Worm (Caenorhabditis elegans): Measurements from ENCODE around the gene Y67D8C.22.

Gene Y67D8C.22

ce11 chrIV:3029882-3030281 lies 46.2 kb downstream of the Y67D8C.22 start (continued):
- TF ChIP-seq pha-4 (GFP tag; IDR thresholded peaks at IDR 0.05): no peak
- no peak for TF ChIP-seq pha-4 (tag; optimal IDR thresholded peaks at IDR 0.05)
- TF ChIP-seq hlh-11 (tag; optimal IDR thresholded peaks at IDR 0.05): peak; percentile 67
- peak; percentile 60 for TF ChIP-seq hlh-30 (tag; optimal IDR thresholded peaks at IDR 0.05; ENCODE audit: insufficient read depth)
- no peak for TF ChIP-seq lin-1 (GFP tag; IDR thresholded peaks at IDR 0.05)
- no peak for TF ChIP-seq nhr-11 (tag; optimal IDR thresholded peaks at IDR 0.05)
- TF ChIP-seq saeg-2 (GFP tag; IDR thresholded peaks at IDR 0.05): no peak
- no peak for TF ChIP-seq tra-1 (GFP tag; IDR thresholded peaks at IDR 0.05)
- TF ChIP-seq lin-13 (GFP tag; optimal IDR thresholded peaks at IDR 0.05): no peak
- no peak for TF ChIP-seq unc-130 (GFP tag; optimal IDR thresholded peaks at IDR 0.05)
- TF ChIP-seq ama-1 (optimal IDR thresholded peaks at IDR 0.05): no peak
- no peak for TF ChIP-seq mes-2 (tag; optimal IDR thresholded peaks at IDR 0.05; ENCODE audit: poor library complexity, severe bottlenecking)
- no peak for TF ChIP-seq fkh-10 (GFP tag; optimal IDR thresholded peaks at IDR 0.05)
- no peak for TF ChIP-seq ceh-20 (GFP tag; IDR thresholded peaks at IDR 0.05)
- TF ChIP-seq lin-15B (tag; optimal IDR thresholded peaks at IDR 0.05): no peak
- TF ChIP-seq Y105C5A.15 (GFP tag; IDR thresholded peaks at IDR 0.05): no peak
- no peak for TF ChIP-seq nhr-25 (tag; optimal IDR thresholded peaks at IDR 0.05; ENCODE audit: borderline replicate concordance, insufficient read depth)
- TF ChIP-seq tag-97 (GFP tag; IDR thresholded peaks at IDR 0.05): no peak
- no peak for TF ChIP-seq nhr-42 (GFP tag; IDR thresholded peaks at IDR 0.05)
- no peak for TF ChIP-seq zfp-3 (GFP tag; conservative IDR thresholded peaks at IDR 0.05)
- peak in 1 of 2 experiments; percentile 1 for TF ChIP-seq lsy-2 (tag; optimal IDR thresholded peaks at IDR 0.05)
- TF ChIP-seq nhr-237 (tag; optimal IDR thresholded peaks at IDR 0.05): no peak
- no peak for TF ChIP-seq aly-2 (tag; optimal IDR thresholded peaks at IDR 0.05)
- TF ChIP-seq snpc-4 (tag; optimal IDR thresholded peaks at IDR 0.05): no peak
- no peak for TF ChIP-seq F26F4.8 (GFP tag; conservative IDR thresholded peaks at IDR 0.05)
- TF ChIP-seq sdz-12 (GFP tag; optimal IDR thresholded peaks at IDR 0.05): no peak
- no peak for TF ChIP-seq ceh-44 (GFP tag; IDR thresholded peaks at IDR 0.05)
- TF ChIP-seq nhr-10 (tag; optimal IDR thresholded peaks at IDR 0.05): no peak
- no peak for TF ChIP-seq lin-39 (tag; optimal IDR thresholded peaks at IDR 0.05)
- TF ChIP-seq duxl-1 (tag; optimal IDR thresholded peaks at IDR 0.05; ENCODE audit: poor library complexity): no peak
- no peak for TF ChIP-seq F49E8.2 (tag; optimal IDR thresholded peaks at IDR 0.05; ENCODE audit: borderline replicate concordance)
- TF ChIP-seq aha-1 (tag): peak; percentile 62
- TF ChIP-seq Y48G9A.11 (GFP tag; IDR thresholded peaks at IDR 0.05): no peak
- TF ChIP-seq D1046.2 (GFP tag; IDR thresholded peaks at IDR 0.05): no peak
- no peak for TF ChIP-seq ceh-62 (tag; optimal IDR thresholded peaks at IDR 0.05)
- no peak for TF ChIP-seq ceh-82 (tag; optimal IDR thresholded peaks at IDR 0.05)
- TF ChIP-seq F37D6.2 (tag; optimal IDR thresholded peaks at IDR 0.05): no peak
- TF ChIP-seq T26A8.4 (GFP tag; IDR thresholded peaks at IDR 0.05): no peak
- no peak for TF ChIP-seq dmd-9 (GFP tag; IDR thresholded peaks at IDR 0.05)

ce11 chrIV:3028842-3029241 lies 47.3 kb downstream of the Y67D8C.22 start, which contains the start of gene ndnf-1:
Gene ndnf-1, minus strand, starts transcription at chrIV:3028942.
- TF ChIP-seq daf-8 (GFP tag; IDR thresholded peaks at IDR 0.05) (no peak), aha-1 (tag) (peak; percentile 27)

Measured in whole organism, L4 larva.